Worm (Caenorhabditis elegans) whole organism, L3 larva: ENCODE measurements around the gene H32C10.1.
A peak's percentile ranks its signal among the peaks of the same experiment; 100 is the strongest.

Experiments
- R02D3.7 ChIP-seq: fragments of 150-350 bp; optimal IDR thresholded peaks from 2 replicates; lab custom pipeline; 2014; ENCODE audit warnings: missing biosample characterization, missing genetic modification characterization
- ZK546.5 ChIP-seq: sonication (generic microtip); optimal IDR thresholded peaks from 2 replicates; lab custom pipeline; 2017; ENCODE audit warnings: missing biosample characterization, missing genetic modification characterization
- aly-2 ChIP-seq: fragments of 150-350 bp; optimal IDR thresholded peaks from 2 replicates; lab custom pipeline; 2014; ENCODE audit warnings: missing biosample characterization, missing genetic modification characterization
- ama-1 ChIP-seq: fragments of 150-350 bp; optimal IDR thresholded peaks from 2 replicates; lab custom pipeline; 2018
- ceh-28 ChIP-seq: fragments of 150-350 bp; optimal IDR thresholded peaks from 2 replicates; lab custom pipeline; 2014; ENCODE audit warnings: missing biosample characterization, missing genetic modification reagents, missing genetic modification characterization
- ceh-82 ChIP-seq: fragments of 150-350 bp; optimal IDR thresholded peaks from 2 replicates; lab custom pipeline; 2014; ENCODE audit warnings: missing biosample characterization, missing genetic modification characterization
- ceh-9 ChIP-seq: sonication (generic microtip); optimal IDR thresholded peaks from 2 replicates; lab custom pipeline; 2018; ENCODE audit warnings: missing biosample characterization, missing genetic modification characterization
- egl-27 ChIP-seq: sonication (generic microtip); optimal IDR thresholded peaks from 4 replicates; lab custom pipeline; 2017; ENCODE audit warnings: missing biosample characterization, missing genetic modification reagents, missing genetic modification characterization
- egl-5 ChIP-seq: fragments of 150-350 bp; optimal IDR thresholded peaks from 2 replicates; lab custom pipeline; 2017; ENCODE audit warnings: missing biosample characterization, missing genetic modification reagents, missing genetic modification characterization, inconsistent platforms
- elt-1 ChIP-seq: fragments of 150-350 bp; optimal IDR thresholded peaks from 2 replicates; lab custom pipeline; 2014; ENCODE audit warnings: missing biosample characterization, missing genetic modification characterization
- elt-3 ChIP-seq, 3 experiments: fragments of 150-350 bp in 1 of 3; sonication (generic microtip) in 2 of 3; optimal IDR thresholded peaks; 2 replicates in 2 of 3; 4 replicates in 1 of 3; lab custom pipeline; 2014 to 2017; ENCODE audit warnings: missing biosample characterization in 3 of 3, missing genetic modification characterization in 3 of 3
- eor-1 ChIP-seq, 2 experiments: fragments of 150-350 bp; optimal IDR thresholded peaks; 2 replicates each; lab custom pipeline; 2014 to 2018; ENCODE audit warnings: missing biosample characterization in 2 of 2, missing genetic modification characterization in 2 of 2
- fkh-10 ChIP-seq: sonication (generic microtip); optimal IDR thresholded peaks from 2 replicates; lab custom pipeline; 2017; ENCODE audit warnings: missing biosample characterization, missing genetic modification reagents, missing genetic modification characterization
- fkh-2 ChIP-seq: fragments of 150-350 bp; optimal IDR thresholded peaks from 2 replicates; lab custom pipeline; 2014; ENCODE audit warnings: missing biosample characterization, missing genetic modification reagents, missing genetic modification characterization
- fos-1 ChIP-seq: fragments of 150-350 bp; optimal IDR thresholded peaks from 2 replicates; lab custom pipeline; 2014; ENCODE audit warnings: missing biosample characterization, missing genetic modification characterization
- hmg-11 ChIP-seq: sonication (generic microtip); optimal IDR thresholded peaks from 2 replicates; lab custom pipeline; 2016; ENCODE audit warnings: missing genetic modification characterization, missing compliant biosample characterization
- jun-1 ChIP-seq: fragments of 150-350 bp; optimal IDR thresholded peaks from 2 replicates; lab custom pipeline; 2014; ENCODE audit warnings: missing biosample characterization, missing genetic modification reagents, missing genetic modification characterization
- lin-39 ChIP-seq: fragments of 150-350 bp; optimal IDR thresholded peaks from 2 replicates; lab custom pipeline; 2018; ENCODE audit warnings: missing biosample characterization, missing genetic modification reagents, missing genetic modification characterization
- lsy-12 ChIP-seq: sonication (generic microtip); optimal IDR thresholded peaks from 2 replicates; lab custom pipeline; 2016; ENCODE audit warnings: mild to moderate bottlenecking, missing genetic modification characterization, missing compliant biosample characterization
- mdl-1 ChIP-seq: fragments of 150-350 bp; optimal IDR thresholded peaks from 2 replicates; lab custom pipeline; 2014; ENCODE audit warnings: missing biosample characterization, missing genetic modification characterization
- nfya-1 ChIP-seq: sonication (generic microtip); optimal IDR thresholded peaks from 2 replicates; lab custom pipeline; 2017; ENCODE audit warnings: missing genetic modification characterization, mild to moderate bottlenecking, missing compliant biosample characterization, antibody characterized with exemption, moderate library complexity; ENCODE audit not compliant: insufficient read depth
- nhr-23 ChIP-seq: fragments of 150-350 bp; optimal IDR thresholded peaks from 2 replicates; lab custom pipeline; 2014; ENCODE audit warnings: missing biosample characterization, missing genetic modification reagents, missing genetic modification characterization
- nhr-28 ChIP-seq: fragments of 150-350 bp; optimal IDR thresholded peaks from 2 replicates; lab custom pipeline; 2014; ENCODE audit warnings: missing biosample characterization, missing genetic modification characterization
- nhr-43 ChIP-seq: sonication (generic microtip); optimal IDR thresholded peaks from 2 replicates; lab custom pipeline; 2016; ENCODE audit warnings: mild to moderate bottlenecking, missing genetic modification characterization, missing compliant biosample characterization; ENCODE audit not compliant: poor library complexity, severe bottlenecking
- nhr-67 ChIP-seq: fragments of 150-350 bp; optimal IDR thresholded peaks from 2 replicates; lab custom pipeline; 2014; ENCODE audit warnings: missing biosample characterization, missing genetic modification characterization
- nhr-76 ChIP-seq: fragments of 150-350 bp; sonication (generic microtip); optimal IDR thresholded peaks from 5 replicates; lab custom pipeline; 2014; ENCODE audit warnings: missing biosample characterization, missing genetic modification characterization
- pha-4 ChIP-seq: fragments of 150-350 bp; optimal IDR thresholded peaks from 2 replicates; lab custom pipeline; 2014; ENCODE audit warnings: missing biosample characterization, missing genetic modification reagents, missing genetic modification characterization
- pqm-1 ChIP-seq: fragments of 150-350 bp; optimal IDR thresholded peaks from 2 replicates; lab custom pipeline; 2017; ENCODE audit warnings: missing biosample characterization, missing genetic modification characterization, inconsistent platforms
- sea-2 ChIP-seq: fragments of 150-350 bp; sonication (generic microtip); optimal IDR thresholded peaks from 4 replicates; lab custom pipeline; 2014; ENCODE audit warnings: missing biosample characterization, missing genetic modification reagents, missing genetic modification characterization
- skn-1 ChIP-seq: fragments of 150-350 bp; optimal IDR thresholded peaks from 2 replicates; lab custom pipeline; 2014; ENCODE audit warnings: missing biosample characterization, missing genetic modification characterization
- snpc-4 ChIP-seq: fragments of 150-350 bp; optimal IDR thresholded peaks from 2 replicates; lab custom pipeline; 2014; ENCODE audit warnings: missing biosample characterization, missing genetic modification characterization
- tbx-2 ChIP-seq: sonication (generic microtip); optimal IDR thresholded peaks from 2 replicates; lab custom pipeline; 2016; ENCODE audit warnings: mild to moderate bottlenecking, missing genetic modification characterization, missing compliant biosample characterization
- unc-62 ChIP-seq: fragments of 150-350 bp; sonication (generic microtip); optimal IDR thresholded peaks from 4 replicates; lab custom pipeline; 2014; ENCODE audit warnings: missing biosample characterization, missing genetic modification reagents, missing genetic modification characterization
- zag-1 ChIP-seq: fragments of 150-350 bp; optimal IDR thresholded peaks from 2 replicates; lab custom pipeline; 2014; ENCODE audit warnings: missing biosample characterization, missing genetic modification characterization
- ztf-4 ChIP-seq: fragments of 150-350 bp; optimal IDR thresholded peaks from 2 replicates; lab custom pipeline; 2014; ENCODE audit warnings: missing biosample characterization, missing genetic modification characterization

The H32C10.1 gene

DNA sequence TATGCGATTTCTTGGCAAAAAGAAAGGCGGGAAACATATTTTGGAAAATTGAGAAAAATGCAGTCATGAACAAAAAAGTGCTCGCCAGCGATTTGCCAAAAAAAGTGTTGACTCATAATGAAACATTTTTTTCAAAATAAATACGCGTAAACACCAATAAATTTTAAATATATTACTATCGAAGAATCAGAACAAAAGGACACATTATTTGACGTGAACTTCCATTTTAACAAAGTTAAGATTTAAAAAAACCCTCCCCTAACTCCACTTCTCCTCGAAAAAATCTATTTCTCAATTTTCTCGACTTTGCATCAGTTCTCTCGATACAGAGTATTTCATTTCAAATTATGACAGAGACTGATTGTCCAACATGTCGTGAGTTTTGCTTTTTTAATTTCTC is 37.8 kb upstream of the H32C10.1 start, which contains the start of gene pck-3:
Gene pck-3 (plus strand): TSS at position 301 of the 400 bp plus-strand sequence.
- no peak for TF ChIP-seq snpc-4 (tag; lab: Kevin White, UChicago)

DNA sequence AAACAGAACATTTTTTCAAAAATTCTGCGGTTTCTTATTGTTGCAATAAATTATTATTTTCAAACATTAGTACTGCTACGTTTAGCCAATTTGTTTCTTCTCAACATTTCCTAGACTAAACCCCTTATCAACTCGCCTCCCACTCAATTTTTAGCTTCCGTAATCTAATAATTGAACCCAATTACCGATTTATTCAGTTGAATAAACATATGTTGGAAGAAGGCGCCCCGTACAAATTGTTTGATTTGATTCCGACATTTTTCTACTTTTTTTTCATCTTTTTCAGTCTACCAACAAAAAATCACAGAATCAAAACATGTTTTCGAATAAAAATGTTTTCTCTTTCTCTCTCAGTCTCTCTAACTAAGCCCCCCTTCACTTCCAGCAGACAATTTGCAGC is 31.4 kb upstream of the H32C10.1 start:
- TF ChIP-seq lsy-12 (tag; lab: Kevin White, UChicago) (no peak), skn-1 (tag; lab: Kevin White, UChicago) (no peak), ceh-82 (tag; lab: Kevin White, UChicago) (no peak), R02D3.7 (tag; lab: Kevin White, UChicago) (no peak), aly-2 (tag; lab: Kevin White, UChicago) (no peak), mdl-1 (no peak), sea-2 (GFP tag; lab: Kevin White, UChicago) (no peak), nfya-1 (tag; lab: Kevin White, UChicago) (no peak), nhr-67 (tag; lab: Kevin White, UChicago) (no peak), ztf-4 (tag; lab: Kevin White, UChicago) (no peak)

- TF ChIP-seq ztf-4 (tag; lab: Kevin White, UChicago) (no peak), nhr-23 (tag; lab: Kevin White, UChicago) (no peak), ceh-28 (tag; lab: Kevin White, UChicago) (no peak), nfya-1 (tag; lab: Kevin White, UChicago) (peak; percentile 67), elt-1 (tag; lab: Kevin White, UChicago) (no peak)
Measured at ce11 chrIV:5903305-5903778, 30.8 kb upstream of the H32C10.1 start, which contains the start of gene H04M03.12. Gene H04M03.12, minus strand, starts transcription at chrIV:5903355.

ce11 chrIV:5915152-5915551 is 19.0 kb upstream of the H32C10.1 start:
- TF ChIP-seq fkh-10 (peak; percentile 88), ZK546.5 (no peak)
- TF ChIP-seq, all 47 proteins: peak for 1

- no peak for TF ChIP-seq egl-5 (tag; lab: Kevin White, UChicago)
- TF ChIP-seq skn-1 (tag; lab: Kevin White, UChicago), result no peak
- no peak for TF ChIP-seq ceh-9 (tag; lab: Kevin White, UChicago)
- TF ChIP-seq zag-1 (tag; lab: Kevin White, UChicago), result no peak
- TF ChIP-seq pqm-1 (tag; lab: Kevin White, UChicago), result no peak
Measured at ce11 chrIV:5917026-5917425, 17.1 kb upstream of the H32C10.1 start, which contains the start of gene dhhc-13. Gene dhhc-13, plus strand, starts transcription at chrIV:5917326.

DNA sequence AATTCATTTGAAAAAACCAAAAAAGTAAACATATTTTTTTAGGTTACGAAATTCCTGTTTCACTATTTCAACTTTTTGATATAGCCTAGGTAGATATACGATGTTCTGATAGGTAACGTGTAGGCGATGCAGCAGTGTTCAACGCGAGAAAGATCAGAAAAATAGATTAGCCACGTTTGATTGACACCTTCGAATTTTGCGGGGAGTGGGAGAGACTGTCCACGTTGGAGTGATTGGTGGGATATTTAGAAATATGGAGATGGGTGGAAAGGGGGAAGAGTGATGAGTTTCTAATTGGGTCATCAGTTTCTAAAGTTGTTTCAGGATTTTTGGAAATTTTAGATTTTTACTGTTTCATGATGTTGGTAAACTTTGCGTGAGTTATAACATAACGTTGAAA is 11.0 kb upstream of the H32C10.1 start:
- TF ChIP-seq elt-3 (tag; optimal IDR thresholded peaks at IDR 0.05; lab: Kevin White, UChicago) (no peak), nhr-43 (tag; lab: Kevin White, UChicago) (no peak), jun-1 (tag; lab: Kevin White, UChicago) (no peak), nhr-67 (tag; lab: Kevin White, UChicago) (no peak), hmg-11 (tag; lab: Kevin White, UChicago) (no peak), nhr-76 (tag; lab: Kevin White, UChicago) (no peak), egl-27 (tag; lab: Kevin White, UChicago) (no peak), lsy-12 (tag; lab: Kevin White, UChicago) (no peak), unc-62 (GFP tag; lab: Kevin White, UChicago) (peak; percentile 5)

- TF ChIP-seq ceh-9 (tag; lab: Kevin White, UChicago), result no peak
- no peak for TF ChIP-seq lsy-12 (tag; lab: Kevin White, UChicago)
- no peak for TF ChIP-seq ama-1
- TF ChIP-seq lin-39 (tag; lab: Kevin White, UChicago), result no peak
- TF ChIP-seq pha-4 (tag; lab: Kevin White, UChicago), result no peak
- TF ChIP-seq eor-1 (tag; optimal IDR thresholded peaks at IDR 0.05; lab: Kevin White, UChicago), result no peak
- TF ChIP-seq fkh-2, result no peak
- no peak for TF ChIP-seq nfya-1 (tag; lab: Kevin White, UChicago)
- no peak for TF ChIP-seq nhr-28 (tag; lab: Kevin White, UChicago)
- no peak for TF ChIP-seq R02D3.7 (tag; lab: Kevin White, UChicago)
- TF ChIP-seq elt-1 (tag; lab: Kevin White, UChicago), result no peak
- no peak for TF ChIP-seq tbx-2 (tag; lab: Kevin White, UChicago)
- no peak for TF ChIP-seq fos-1 (tag; lab: Kevin White, UChicago)
- TF ChIP-seq ceh-28 (tag; lab: Kevin White, UChicago), result no peak
- TF ChIP-seq ZK546.5, result no peak
- TF ChIP-seq, all 47 proteins: peak for 0
Measured at ce11 chrIV:5924241-5924640, 9.9 kb upstream of the H32C10.1 start.
